Worm (Caenorhabditis elegans) whole organism, L2 larva: Measurements from ENCODE around the gene col-14.

Experiments
- R02D3.7 ChIP-seq: fragments of 150-350 bp; optimal IDR thresholded peaks from 2 replicates; lab custom pipeline; 2014; ENCODE audit warnings: missing biosample characterization, missing genetic modification characterization
- fos-1 ChIP-seq: fragments of 150-350 bp; optimal IDR thresholded peaks from 2 replicates; lab custom pipeline; 2014; ENCODE audit warnings: missing biosample characterization, missing genetic modification characterization
- nhr-6 ChIP-seq: fragments of 150-350 bp; optimal IDR thresholded peaks from 2 replicates; lab custom pipeline; 2014; ENCODE audit warnings: missing biosample characterization, missing genetic modification characterization

DNA sequence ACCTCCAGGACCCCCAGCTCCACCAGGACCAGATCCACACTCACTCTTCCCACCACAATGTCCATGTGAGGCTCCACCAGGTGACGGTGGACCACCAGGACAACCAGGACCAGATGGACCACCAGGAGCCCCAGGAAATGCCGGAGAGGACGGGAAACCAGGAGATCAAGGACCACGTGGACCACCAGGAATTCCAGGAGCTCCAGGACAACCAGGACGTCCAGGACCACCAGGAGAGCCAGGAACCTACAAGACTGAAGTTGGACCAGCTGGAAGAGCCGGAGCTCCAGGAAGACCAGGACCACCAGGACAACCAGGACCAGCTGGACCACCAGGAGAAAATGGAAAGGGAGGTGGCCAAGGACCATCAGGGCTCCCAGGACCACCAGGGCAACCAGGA is 906 bp downstream of the col-14 start:
- TF ChIP-seq fos-1 (tag; lab: Kevin White, UChicago) (no peak), R02D3.7 (tag; lab: Kevin White, UChicago) (no peak), nhr-6 (tag; lab: Kevin White, UChicago) (no peak)
